Fruit fly (Drosophila melanogaster): ENCODE data around the gene Ms.
A peak's percentile ranks its signal among the peaks of the same experiment; 100 is the strongest.

- TF ChIP-seq CG17806 (tag; optimal IDR thresholded peaks at IDR 0.05) (peak; percentile 8), CG4496 (GFP tag; IDR thresholded peaks at IDR 0.05) (peak; percentile 37; the same call in 2 of the 3 replicates), EcR (GFP tag; optimal IDR thresholded peaks at IDR 0.05) (no peak), rn (GFP tag; IDR thresholded peaks at IDR 0.05) (no peak), CG8159 (tag; optimal IDR thresholded peaks at IDR 0.05) (peak; percentile 51), CG9948 (tag; optimal IDR thresholded peaks at IDR 0.05) (peak; percentile 40), Snoo (tag; optimal IDR thresholded peaks at IDR 0.05) (peak; percentile 37), Pif1A (GFP tag; optimal IDR thresholded peaks at IDR 0.05) (peak; percentile 15), CG10348 (GFP tag; IDR thresholded peaks at IDR 0.05) (no peak), fd96Ca (GFP tag; IDR thresholded peaks at IDR 0.05) (no peak), gl (tag; optimal IDR thresholded peaks at IDR 0.05) (no peak), CG12605 (GFP tag; IDR thresholded peaks at IDR 0.05) (no peak)
Measured at dm6 chr3R:24298534-24298936, 42.8 kb upstream of the Ms start.
